Worm (Caenorhabditis elegans) whole organism, L1 larva: ENCODE data around the gene C13F10.8.

Source experiments
- C16A3.4 ChIP-seq: fragments of 150-350 bp; optimal IDR thresholded peaks from 2 replicates; lab custom pipeline; 2014; ENCODE audit warnings: missing biosample characterization, missing genetic modification characterization
- elt-3 ChIP-seq, 6 experiments: fragments of 150-350 bp in 1 of 6; sonication (generic microtip); optimal IDR thresholded peaks; 2 replicates each; lab custom pipeline; 2017 to 2018; ENCODE audit warnings: missing biosample characterization in 6 of 6, missing genetic modification characterization in 6 of 6, inconsistent platforms in 1 of 6
- ets-5 ChIP-seq: fragments of 200-800 bp; sonication (Bioruptor generic); IDR thresholded peaks from 2 replicates; pipeline ENCODE4 v1.3.6; 2022; ENCODE audit warnings: missing genetic modification characterization, missing compliant biosample characterization
- hlh-17 ChIP-seq: fragments of 200-800 bp; sonication (Bioruptor generic); optimal IDR thresholded peaks from 2 replicates; lab custom pipeline; 2018; ENCODE audit warnings: missing genetic modification characterization, mild to moderate bottlenecking, missing compliant biosample characterization, moderate library complexity, borderline replicate concordance
- irx-1 ChIP-seq: sonication (generic microtip); optimal IDR thresholded peaks from 2 replicates; lab custom pipeline; 2016; ENCODE audit warnings: missing genetic modification characterization, missing compliant biosample characterization
- lin-14 ChIP-seq: fragments of 200-800 bp; sonication (Bioruptor generic); optimal IDR thresholded peaks from 2 replicates; lab custom pipeline; 2018; ENCODE audit warnings: mild to moderate bottlenecking, missing genetic modification characterization, moderate library complexity, missing compliant biosample characterization
- lir-3 ChIP-seq: sonication (generic microtip); optimal IDR thresholded peaks from 2 replicates; lab custom pipeline; 2016; ENCODE audit warnings: mild to moderate bottlenecking, missing genetic modification characterization, moderate library complexity, missing compliant biosample characterization; ENCODE audit not compliant: poor library complexity
- lsy-2 ChIP-seq, 2 experiments: fragments of 150-350 bp; optimal IDR thresholded peaks; 2 replicates each; lab custom pipeline; 2014; ENCODE audit warnings: missing biosample characterization in 2 of 2, missing genetic modification characterization in 2 of 2
- nhr-11 ChIP-seq: fragments of 150-350 bp; optimal IDR thresholded peaks from 2 replicates; lab custom pipeline; 2014; ENCODE audit warnings: missing biosample characterization, missing genetic modification characterization
- nhr-28 ChIP-seq: fragments of 150-350 bp; optimal IDR thresholded peaks from 2 replicates; lab custom pipeline; 2014; ENCODE audit warnings: missing biosample characterization, missing genetic modification characterization
- nhr-90 ChIP-seq: sonication (generic microtip); optimal IDR thresholded peaks from 2 replicates; lab custom pipeline; 2016; ENCODE audit warnings: mild to moderate bottlenecking, missing genetic modification characterization, missing compliant biosample characterization; ENCODE audit not compliant: poor library complexity
- swsn-7 ChIP-seq: sonication (generic microtip); optimal IDR thresholded peaks from 2 replicates; lab custom pipeline; 2016; ENCODE audit warnings: missing genetic modification characterization, missing compliant biosample characterization

C13F10.8 gene

ce11 chrV:7175201-7175600, 45.6 kb downstream of the C13F10.8 start, which contains the start of gene lgc-39:
lgc-39 (plus strand) TSS chrV:7175501.
- no peak for TF ChIP-seq nhr-11 (tag; lab: Kevin White, UChicago)
- TF ChIP-seq elt-3 (tag; optimal IDR thresholded peaks at IDR 0.05; lab: Kevin White, UChicago) = no peak
- no peak for TF ChIP-seq irx-1 (tag; lab: Kevin White, UChicago)
- TF ChIP-seq swsn-7 = no peak
- TF ChIP-seq ets-5 = no peak
- no peak for TF ChIP-seq lir-3
- TF ChIP-seq lin-14 (GFP tag; lab: Kevin White, UChicago) = no peak
- no peak for TF ChIP-seq nhr-90 (tag; lab: Kevin White, UChicago)
- no peak for TF ChIP-seq hlh-17 (GFP tag; lab: Kevin White, UChicago)
- no peak for TF ChIP-seq lsy-2 (tag; optimal IDR thresholded peaks at IDR 0.05; lab: Kevin White, UChicago)
- no peak for TF ChIP-seq nhr-28 (tag; lab: Kevin White, UChicago)
- no peak for TF ChIP-seq C16A3.4 (tag; lab: Kevin White, UChicago)
